Worm (Caenorhabditis elegans) whole organism, L1 larva: ENCODE data around the gene col-170.

Experiments
- C16A3.4 ChIP-seq: fragments of 150-350 bp; optimal IDR thresholded peaks from 2 replicates; lab custom pipeline; 2014; ENCODE audit warnings: missing biosample characterization, missing genetic modification characterization
- C34B4.2 ChIP-seq: sonication (generic microtip); optimal IDR thresholded peaks from 2 replicates; lab custom pipeline; 2017; ENCODE audit warnings: mild to moderate bottlenecking, missing genetic modification characterization, missing compliant biosample characterization
- F16B12.6 ChIP-seq: fragments of 150-350 bp; optimal IDR thresholded peaks from 2 replicates; lab custom pipeline; 2014; ENCODE audit warnings: missing biosample characterization, missing genetic modification characterization
- Y116A8C.19 ChIP-seq: sonication (generic microtip); optimal IDR thresholded peaks from 2 replicates; lab custom pipeline; 2016; ENCODE audit warnings: missing compliant biosample characterization, missing genetic modification characterization, borderline replicate concordance
- aha-1 ChIP-seq: fragments of 150-350 bp; optimal IDR thresholded peaks from 2 replicates; lab custom pipeline; 2014; ENCODE audit warnings: missing biosample characterization, missing genetic modification characterization
- aly-2 ChIP-seq: fragments of 150-350 bp; optimal IDR thresholded peaks from 2 replicates; lab custom pipeline; 2014; ENCODE audit warnings: missing biosample characterization, missing genetic modification characterization
- ceh-82 ChIP-seq, 3 experiments: fragments of 150-350 bp in 1 of 3; sonication (generic microtip) in 2 of 3; optimal IDR thresholded peaks; 2 replicates each; lab custom pipeline; 2014 to 2017; ENCODE audit warnings: missing biosample characterization in 3 of 3, missing genetic modification characterization in 3 of 3
- ceh-88 ChIP-seq: fragments of 200-800 bp; sonication (Bioruptor generic); IDR thresholded peaks from 2 replicates; pipeline ENCODE4 v1.3.6; 2022; ENCODE audit warnings: missing genetic modification characterization, missing compliant biosample characterization
- ceh-90 ChIP-seq: sonication (generic microtip); optimal IDR thresholded peaks from 2 replicates; lab custom pipeline; 2016; ENCODE audit warnings: missing genetic modification characterization, missing compliant biosample characterization
- ces-1 ChIP-seq: fragments of 150-350 bp; optimal IDR thresholded peaks from 2 replicates; lab custom pipeline; 2014; ENCODE audit warnings: missing biosample characterization, missing genetic modification reagents, missing genetic modification characterization
- efl-1 ChIP-seq, 4 experiments: fragments of 150-350 bp; optimal IDR thresholded peaks in 3 of 4; peaks in 1 of 4; 1 replicate in 1 of 4; 2 replicates in 3 of 4; lab custom pipeline; 2014; ENCODE audit warnings: missing biosample characterization in 2 of 4, missing genetic modification characterization in 2 of 4, missing genetic modification reagents in 2 of 4
- egl-13 ChIP-seq: sonication (generic microtip); optimal IDR thresholded peaks from 2 replicates; lab custom pipeline; 2016; ENCODE audit warnings: missing genotype, missing genetic modification reagents, missing genetic modification characterization, missing compliant biosample characterization
- egl-27 ChIP-seq, 2 experiments: fragments of 150-350 bp in 1 of 2; sonication (generic microtip); optimal IDR thresholded peaks; 3 replicates each; lab custom pipeline; 2017 to 2018; ENCODE audit warnings: missing biosample characterization in 2 of 2, missing genetic modification characterization in 2 of 2, missing genetic modification reagents in 2 of 2
- elt-3 ChIP-seq, 6 experiments: fragments of 150-350 bp in 1 of 6; sonication (generic microtip); optimal IDR thresholded peaks; 2 replicates each; lab custom pipeline; 2017 to 2018; ENCODE audit warnings: missing biosample characterization in 6 of 6, missing genetic modification characterization in 6 of 6, inconsistent platforms in 1 of 6
- ets-5 ChIP-seq: fragments of 200-800 bp; sonication (Bioruptor generic); IDR thresholded peaks from 2 replicates; pipeline ENCODE4 v1.3.6; 2022; ENCODE audit warnings: missing genetic modification characterization, missing compliant biosample characterization
- fkh-4 ChIP-seq: sonication (generic microtip); optimal IDR thresholded peaks from 2 replicates; lab custom pipeline; 2016; ENCODE audit warnings: missing compliant biosample characterization, missing genetic modification characterization, borderline replicate concordance
- fos-1 ChIP-seq: fragments of 150-350 bp; optimal IDR thresholded peaks from 2 replicates; lab custom pipeline; 2014; ENCODE audit warnings: missing biosample characterization, missing genetic modification characterization
- grh-1 ChIP-seq: fragments of 200-800 bp; sonication (Bioruptor generic); IDR thresholded peaks from 2 replicates; pipeline ENCODE4 v1.3.6; 2022; ENCODE audit warnings: missing genetic modification reagents, missing genetic modification characterization, missing compliant biosample characterization
- hlh-17 ChIP-seq: fragments of 200-800 bp; sonication (Bioruptor generic); optimal IDR thresholded peaks from 2 replicates; lab custom pipeline; 2018; ENCODE audit warnings: missing genetic modification characterization, mild to moderate bottlenecking, missing compliant biosample characterization, moderate library complexity, borderline replicate concordance
- hlh-4 ChIP-seq: sonication (generic microtip); optimal IDR thresholded peaks from 2 replicates; lab custom pipeline; 2016; ENCODE audit warnings: mild to moderate bottlenecking, missing genetic modification characterization, missing compliant biosample characterization
- irx-1 ChIP-seq: sonication (generic microtip); optimal IDR thresholded peaks from 2 replicates; lab custom pipeline; 2016; ENCODE audit warnings: missing genetic modification characterization, missing compliant biosample characterization
- lin-13 ChIP-seq: fragments of 150-350 bp; optimal IDR thresholded peaks from 2 replicates; lab custom pipeline; 2014; ENCODE audit warnings: missing biosample characterization, missing genetic modification reagents, missing genetic modification characterization
- lin-14 ChIP-seq: fragments of 200-800 bp; sonication (Bioruptor generic); optimal IDR thresholded peaks from 2 replicates; lab custom pipeline; 2018; ENCODE audit warnings: mild to moderate bottlenecking, missing genetic modification characterization, moderate library complexity, missing compliant biosample characterization
- lin-15B ChIP-seq: fragments of 150-350 bp; sonication (generic microtip); optimal IDR thresholded peaks from 3 replicates; lab custom pipeline; 2014; ENCODE audit warnings: missing biosample characterization, missing genetic modification characterization
- lin-35 ChIP-seq, 2 experiments: fragments of 150-350 bp; optimal IDR thresholded peaks; 2 replicates each; lab custom pipeline; 2014; ENCODE audit warnings: missing biosample characterization in 2 of 2, missing genetic modification characterization in 2 of 2, missing genetic modification reagents in 2 of 2
- lsy-2 ChIP-seq, 2 experiments: fragments of 150-350 bp; optimal IDR thresholded peaks; 2 replicates each; lab custom pipeline; 2014; ENCODE audit warnings: missing biosample characterization in 2 of 2, missing genetic modification characterization in 2 of 2
- mab-9 ChIP-seq: fragments of 200-800 bp; sonication (Bioruptor generic); IDR thresholded peaks from 2 replicates; pipeline ENCODE4 v1.3.6; 2022; ENCODE audit warnings: missing genetic modification reagents, missing genetic modification characterization, missing compliant biosample characterization
- mdl-1 ChIP-seq, 2 experiments: fragments of 150-350 bp; optimal IDR thresholded peaks; 2 replicates each; lab custom pipeline; 2014 to 2017; ENCODE audit warnings: missing biosample characterization in 2 of 2, missing genetic modification characterization in 2 of 2, inconsistent platforms in 1 of 2
- nhr-237 ChIP-seq: fragments of 150-350 bp; optimal IDR thresholded peaks from 2 replicates; lab custom pipeline; 2014; ENCODE audit warnings: missing biosample characterization, missing genetic modification characterization
- nhr-28 ChIP-seq: fragments of 150-350 bp; optimal IDR thresholded peaks from 2 replicates; lab custom pipeline; 2014; ENCODE audit warnings: missing biosample characterization, missing genetic modification characterization
- nhr-84 ChIP-seq: sonication (generic microtip); optimal IDR thresholded peaks from 2 replicates; lab custom pipeline; 2017; ENCODE audit warnings: missing biosample characterization, missing genetic modification characterization
- pax-3 ChIP-seq: fragments of 200-800 bp; sonication (Bioruptor generic); optimal IDR thresholded peaks from 2 replicates; lab custom pipeline; 2018; ENCODE audit warnings: mild to moderate bottlenecking, missing genetic modification characterization, moderate library complexity, missing compliant biosample characterization
- pqm-1 ChIP-seq: sonication (generic microtip); optimal IDR thresholded peaks from 3 replicates; lab custom pipeline; 2017; ENCODE audit warnings: missing biosample characterization, missing genetic modification characterization
- rnt-1 ChIP-seq: sonication (generic microtip); optimal IDR thresholded peaks from 2 replicates; lab custom pipeline; 2016; ENCODE audit warnings: mild to moderate bottlenecking, missing genetic modification characterization, moderate library complexity, missing compliant biosample characterization
- sox-4 ChIP-seq: sonication (generic microtip); optimal IDR thresholded peaks from 2 replicates; lab custom pipeline; 2016; ENCODE audit warnings: missing genetic modification characterization, missing compliant biosample characterization
- sptf-1 ChIP-seq: fragments of 150-350 bp; optimal IDR thresholded peaks from 2 replicates; lab custom pipeline; 2014; ENCODE audit warnings: missing biosample characterization, missing genetic modification characterization
- sup-37 ChIP-seq: fragments of 200-800 bp; sonication (Bioruptor generic); optimal IDR thresholded peaks from 2 replicates; lab custom pipeline; 2018; ENCODE audit warnings: mild to moderate bottlenecking, missing genetic modification characterization, missing compliant biosample characterization
- tbx-2 ChIP-seq: sonication (generic microtip); optimal IDR thresholded peaks from 2 replicates; lab custom pipeline; 2016; ENCODE audit warnings: missing genetic modification characterization, missing compliant biosample characterization
- tlp-1 ChIP-seq: fragments of 150-350 bp; optimal IDR thresholded peaks from 2 replicates; lab custom pipeline; 2014; ENCODE audit warnings: missing biosample characterization, missing genetic modification characterization
- unc-62 ChIP-seq: fragments of 150-350 bp; optimal IDR thresholded peaks from 2 replicates; lab custom pipeline; 2014; ENCODE audit warnings: missing biosample characterization, missing genetic modification reagents, missing genetic modification characterization
- unc-98 ChIP-seq: fragments of 200-800 bp; sonication (Bioruptor generic); IDR thresholded peaks from 2 replicates; pipeline ENCODE4 v1.3.6; 2022; ENCODE audit warnings: missing genetic modification characterization, missing compliant biosample characterization
- vab-15 ChIP-seq: sonication (generic microtip); optimal IDR thresholded peaks from 2 replicates; lab custom pipeline; 2017; ENCODE audit warnings: missing genotype, mild to moderate bottlenecking, missing genetic modification characterization, missing compliant biosample characterization
- xbp-1 ChIP-seq: sonication (generic microtip); optimal IDR thresholded peaks from 2 replicates; lab custom pipeline; 2016; ENCODE audit warnings: missing genetic modification characterization, missing compliant biosample characterization
- zip-4 ChIP-seq: fragments of 200-800 bp; sonication (Bioruptor generic); optimal IDR thresholded peaks from 2 replicates; lab custom pipeline; 2018; ENCODE audit warnings: mild to moderate bottlenecking, missing genetic modification characterization, moderate library complexity, missing compliant biosample characterization
- ztf-11 ChIP-seq, 2 experiments: sonication (generic microtip); optimal IDR thresholded peaks; 2 replicates each; lab custom pipeline; 2016 to 2017; ENCODE audit warnings: missing genetic modification characterization in 2 of 2, missing biosample characterization in 1 of 2, missing compliant biosample characterization in 1 of 2
- ztf-4 ChIP-seq: fragments of 150-350 bp; optimal IDR thresholded peaks from 2 replicates; lab custom pipeline; 2014; ENCODE audit warnings: missing biosample characterization, missing genetic modification characterization

The col-170 gene

ce11 chrX:6296402-6296844 is 35.1 kb upstream of the col-170 start (continued):
- TF ChIP-seq zip-4 (GFP tag; lab: Kevin White, UChicago) (peak; percentile 96), vab-15 (peak; percentile 81), xbp-1 (tag; lab: Kevin White, UChicago) (peak; percentile 99)
- TF ChIP-seq, all 84 proteins: peak for 77

- TF ChIP-seq ceh-88 (GFP tag; lab: Robert Waterston, UW) (no peak), lin-35 (GFP tag; optimal IDR thresholded peaks at IDR 0.05; lab: Kevin White, UChicago) (no peak), rnt-1 (peak; percentile 24), tlp-1 (tag; lab: Kevin White, UChicago) (no peak), irx-1 (tag; lab: Kevin White, UChicago) (no peak), lin-14 (peak; percentile 40), C16A3.4 (tag; lab: Kevin White, UChicago) (no peak), unc-62 (GFP tag; lab: Kevin White, UChicago) (no peak), sptf-1 (tag; lab: Kevin White, UChicago) (no peak), sup-37 (no peak), elt-3 (tag; optimal IDR thresholded peaks at IDR 0.05; lab: Kevin White, UChicago) (no peak), ces-1 (GFP tag; lab: Kevin White, UChicago) (no peak), efl-1 (optimal IDR thresholded peaks at IDR 0.05; lab: Kevin White, UChicago) (no peak), efl-1 (GFP tag; optimal IDR thresholded peaks at IDR 0.05 in 1 of 2; lab: Kevin White, UChicago) (peak in 1 of 2 experiments; percentile 53), hlh-4 (tag; lab: Kevin White, UChicago) (no peak), nhr-237 (tag; lab: Kevin White, UChicago) (no peak), aly-2 (tag; lab: Kevin White, UChicago) (no peak), fkh-4 (no peak), ztf-4 (tag; lab: Kevin White, UChicago) (no peak), mdl-1 (tag; optimal IDR thresholded peaks at IDR 0.05; lab: Kevin White, UChicago) (no peak), pax-3 (tag; lab: Kevin White, UChicago) (no peak), mab-9 (GFP tag; lab: Robert Waterston, UW) (no peak), egl-13 (no peak), Y116A8C.19 (tag; lab: Kevin White, UChicago) (no peak), lin-13 (no peak), fos-1 (no peak)
- TF ChIP-seq, all 84 proteins: peak for 3
Measured at ce11 chrX:6299641-6300240, 31.8 kb upstream of the col-170 start, which contains the start of gene cest-16. Gene cest-16, plus strand, starts transcription at chrX:6299942.

- TF ChIP-seq unc-98 (GFP tag; lab: Robert Waterston, UW) (no peak), ceh-90 (tag; lab: Kevin White, UChicago) (no peak), aha-1 (tag; lab: Kevin White, UChicago) (no peak), lin-14 (no peak), ets-5 (GFP tag; lab: Robert Waterston, UW) (no peak), lsy-2 (tag; optimal IDR thresholded peaks at IDR 0.05; lab: Kevin White, UChicago) (no peak), nhr-84 (tag; lab: Kevin White, UChicago) (no peak), hlh-17 (GFP tag; lab: Kevin White, UChicago) (no peak)
Measured at ce11 chrX:6311391-6311790, 20.1 kb upstream of the col-170 start, which contains the start of gene npr-38. Gene npr-38, plus strand, starts transcription at chrX:6311691.

- TF ChIP-seq lin-14 (peak; percentile 31), lin-13 (no peak), sox-4 (tag; lab: Kevin White, UChicago) (no peak), Y116A8C.19 (tag; lab: Kevin White, UChicago) (no peak), hlh-4 (tag; lab: Kevin White, UChicago) (no peak), ceh-82 (tag; optimal IDR thresholded peaks at IDR 0.05; lab: Kevin White, UChicago) (no peak), lin-15B (tag; lab: Kevin White, UChicago) (no peak), mdl-1 (tag; optimal IDR thresholded peaks at IDR 0.05; lab: Kevin White, UChicago) (no peak), ztf-11 (tag; optimal IDR thresholded peaks at IDR 0.05; lab: Kevin White, UChicago) (no peak), C34B4.2 (tag; lab: Kevin White, UChicago) (no peak), ztf-4 (tag; lab: Kevin White, UChicago) (no peak), F16B12.6 (no peak), pqm-1 (no peak), grh-1 (0 out of 2 replicates have a peak, but pooled peaks have one; percentile 12), nhr-28 (tag; lab: Kevin White, UChicago) (no peak), tlp-1 (tag; lab: Kevin White, UChicago) (no peak), irx-1 (tag; lab: Kevin White, UChicago) (no peak), egl-27 (tag; optimal IDR thresholded peaks at IDR 0.05; lab: Kevin White, UChicago) (no peak), tbx-2 (tag; lab: Kevin White, UChicago) (peak; percentile 1), unc-98 (GFP tag; lab: Robert Waterston, UW) (no peak)
Measured at ce11 chrX:6318803-6319202, 12.7 kb upstream of the col-170 start.
